Fruit fly (Drosophila melanogaster) whole organism, embryonic: ENCODE measurements around the gene Ret.

Source experiments
- Antp ChIP-seq: fragments of 200-800 bp; sonication (Bioruptor generic); optimal IDR thresholded peaks from 3 replicates; lab custom pipeline; 2016; ENCODE audit warnings: missing biosample characterization, missing genetic modification characterization
- B-H1 ChIP-seq: fragments of 200-800 bp; sonication (Bioruptor generic); IDR thresholded peaks from 3 replicates; pipeline ENCODE4 v1.3.6; 2022; ENCODE audit warnings: missing biosample characterization, missing genetic modification characterization
- BtbVII ChIP-seq: fragments of 200-800 bp; sonication (Bioruptor generic); optimal IDR thresholded peaks from 3 replicates; lab custom pipeline; 2017; ENCODE audit warnings: missing biosample characterization, mild to moderate bottlenecking, missing genetic modification characterization
- CG10209 ChIP-seq: fragments of 200-800 bp; sonication (Bioruptor generic); optimal IDR thresholded peaks from 3 replicates; lab custom pipeline; 2017; ENCODE audit warnings: missing biosample characterization, mild to moderate bottlenecking, missing genetic modification characterization, missing genetic modification reagents
- CG11695 ChIP-seq: fragments of 200-800 bp; sonication (Bioruptor generic); IDR thresholded peaks from 3 replicates; pipeline ENCODE4 v1.3.6; 2022; ENCODE audit warnings: missing biosample characterization, missing genetic modification characterization
- CG12391 ChIP-seq: fragments of 200-800 bp; sonication (Bioruptor generic); optimal IDR thresholded peaks from 3 replicates; lab custom pipeline; 2018; ENCODE audit warnings: missing biosample characterization, mild to moderate bottlenecking, missing genetic modification characterization, moderate library complexity
- CG12769 ChIP-seq: fragments of 200-800 bp; sonication (Bioruptor generic); optimal IDR thresholded peaks from 2 replicates; lab custom pipeline; 2019; ENCODE audit warnings: missing biosample characterization, mild to moderate bottlenecking, missing genetic modification characterization, moderate library complexity
- CG14667 ChIP-seq: fragments of 200-800 bp; sonication (Bioruptor generic); IDR thresholded peaks from 2 replicates; pipeline ENCODE4 v1.3.6; 2022; ENCODE audit warnings: missing biosample characterization, missing genetic modification characterization
- CG14860 ChIP-seq: fragments of 200-800 bp; sonication (Bioruptor generic); IDR thresholded peaks from 3 replicates; pipeline ENCODE4 v1.3.6; 2022; ENCODE audit warnings: missing biosample characterization, missing genetic modification characterization; ENCODE audit not compliant: partially characterized antibody
- CG15514 ChIP-seq: fragments of 200-800 bp; sonication (Bioruptor generic); optimal IDR thresholded peaks from 3 replicates; lab custom pipeline; 2017; ENCODE audit warnings: missing biosample characterization, missing genetic modification characterization, mild to moderate bottlenecking, moderate library complexity, missing genetic modification reagents
- CG1647 ChIP-seq: fragments of 200-800 bp; sonication (Bioruptor generic); optimal IDR thresholded peaks from 3 replicates; lab custom pipeline; 2016; ENCODE audit warnings: missing biosample characterization, missing genetic modification characterization
- CG17361 ChIP-seq: fragments of 200-800 bp; sonication (Bioruptor generic); IDR thresholded peaks from 3 replicates; pipeline ENCODE4 v1.3.6; 2022; ENCODE audit warnings: missing biosample characterization, missing genetic modification characterization
- CG17385 ChIP-seq: fragments of 200-800 bp; sonication (Bioruptor generic); optimal IDR thresholded peaks from 3 replicates; lab custom pipeline; 2018; ENCODE audit warnings: missing biosample characterization, mild to moderate bottlenecking, missing genetic modification characterization
- CG2120 ChIP-seq: fragments of 200-800 bp; sonication (Bioruptor generic); optimal IDR thresholded peaks from 3 replicates; lab custom pipeline; 2016; ENCODE audit warnings: missing biosample characterization, missing genetic modification characterization
- CG32772 ChIP-seq: fragments of 200-800 bp; sonication (Bioruptor generic); IDR thresholded peaks from 2 replicates; pipeline ENCODE4 v1.3.6; 2022; ENCODE audit warnings: missing biosample characterization, missing genetic modification characterization
- CG5245 ChIP-seq: fragments of 200-800 bp; sonication (Bioruptor generic); optimal IDR thresholded peaks from 3 replicates; lab custom pipeline; 2016; ENCODE audit warnings: missing biosample characterization, missing genetic modification characterization
- CG6254 ChIP-seq: fragments of 200-800 bp; sonication (Bioruptor generic); optimal IDR thresholded peaks from 3 replicates; lab custom pipeline; 2017; ENCODE audit warnings: mild to moderate bottlenecking, missing biosample characterization, missing genetic modification reagents, missing genetic modification characterization
- CG7963 ChIP-seq: fragments of 200-800 bp; sonication (Bioruptor generic); IDR thresholded peaks from 3 replicates; pipeline ENCODE4 v1.3.6; 2022; ENCODE audit warnings: missing biosample characterization, missing genetic modification characterization; ENCODE audit not compliant: partially characterized antibody
- CHES-1-like ChIP-seq: fragments of 200-800 bp; sonication (Bioruptor generic); optimal IDR thresholded peaks from 2 replicates; lab custom pipeline; 2016; ENCODE audit warnings: missing biosample characterization, missing genetic modification characterization
- D19B ChIP-seq: fragments of 200-800 bp; sonication (Bioruptor generic); optimal IDR thresholded peaks from 2 replicates; lab custom pipeline; 2017; ENCODE audit warnings: missing biosample characterization, mild to moderate bottlenecking, missing genetic modification characterization
- Drgx ChIP-seq: fragments of 200-800 bp; sonication (Bioruptor generic); IDR thresholded peaks from 2 replicates; pipeline ENCODE4 v1.3.6; 2022; ENCODE audit warnings: missing biosample characterization, missing genetic modification characterization
- E2f2 ChIP-seq: fragments of 200-800 bp; sonication (Bioruptor generic); IDR thresholded peaks from 2 replicates; pipeline ENCODE4 v1.3.6; 2022; ENCODE audit warnings: missing biosample characterization, missing genetic modification characterization
- Ets65A ChIP-seq: fragments of 200-800 bp; sonication (Bioruptor generic); peaks from one replicate; lab custom pipeline; 2016; ENCODE audit warnings: missing biosample characterization, missing genetic modification characterization
- Fer3 ChIP-seq: fragments of 200-800 bp; sonication (Bioruptor generic); optimal IDR thresholded peaks from 2 replicates; lab custom pipeline; 2018; ENCODE audit warnings: missing biosample characterization, mild to moderate bottlenecking, missing genetic modification characterization, moderate library complexity
- Hey ChIP-seq: fragments of 200-800 bp; sonication (Bioruptor generic); optimal IDR thresholded peaks from 3 replicates; lab custom pipeline; 2018; ENCODE audit warnings: missing biosample characterization, mild to moderate bottlenecking, missing genetic modification characterization
- Hr51 ChIP-seq, 2 experiments: fragments of 200-800 bp; sonication (Bioruptor generic); optimal IDR thresholded peaks; 2 replicates in 1 of 2; 3 replicates in 1 of 2; lab custom pipeline; 2016 to 2018; ENCODE audit warnings: missing biosample characterization in 2 of 2, missing genetic modification characterization in 2 of 2, mild to moderate bottlenecking in 1 of 2, moderate library complexity in 1 of 2
- Mad ChIP-seq: fragments of 200-800 bp; sonication (Bioruptor generic); optimal IDR thresholded peaks from 2 replicates; lab custom pipeline; 2016; ENCODE audit warnings: missing biosample characterization, missing genetic modification characterization
- Optix ChIP-seq: fragments of 200-800 bp; sonication (Bioruptor generic); IDR thresholded peaks from 3 replicates; pipeline ENCODE4 v1.3.6; 2022; ENCODE audit warnings: missing biosample characterization, missing genetic modification characterization
- Poxn ChIP-seq: fragments of 200-800 bp; sonication (Bioruptor generic); IDR thresholded peaks from 2 replicates; pipeline ENCODE4 v1.3.6; 2022; ENCODE audit warnings: missing biosample characterization, missing genetic modification characterization
- Sry-δ ChIP-seq: fragments of 200-800 bp; sonication (Bioruptor generic); optimal IDR thresholded peaks from 2 replicates; lab custom pipeline; 2016; ENCODE audit warnings: missing biosample characterization, missing genetic modification characterization
- Ssrp ChIP-seq: fragments of 200-800 bp; sonication (Bioruptor generic); optimal IDR thresholded peaks from 2 replicates; lab custom pipeline; 2018; ENCODE audit warnings: missing biosample characterization, mild to moderate bottlenecking, missing genetic modification characterization, moderate library complexity
- amos ChIP-seq: fragments of 200-800 bp; sonication (Bioruptor generic); IDR thresholded peaks from 2 replicates; pipeline ENCODE4 v1.3.6; 2022; ENCODE audit warnings: missing biosample characterization, missing genetic modification characterization; ENCODE audit not compliant: partially characterized antibody
- bowl ChIP-seq: fragments of 200-800 bp; sonication (Bioruptor generic); IDR thresholded peaks from 2 replicates; pipeline ENCODE4 v1.3.6; 2022; ENCODE audit warnings: missing biosample characterization, missing genetic modification characterization
- bsh ChIP-seq, 2 experiments: fragments of 200-800 bp; sonication (Bioruptor generic); optimal IDR thresholded peaks; 2 replicates each; lab custom pipeline; 2017 to 2018; ENCODE audit warnings: mild to moderate bottlenecking in 2 of 2, missing biosample characterization in 2 of 2, missing genetic modification characterization in 2 of 2, moderate library complexity in 1 of 2
- cad ChIP-seq: fragments of >200 bp; optimal IDR thresholded peaks from 2 replicates; lab custom pipeline; 2017; ENCODE audit warnings: missing biosample characterization, missing genetic modification characterization
- croc ChIP-seq: fragments of 200-800 bp; sonication (Bioruptor generic); conservative IDR thresholded peaks from 3 replicates; pipeline ENCODE4 v1.3.6; 2022; ENCODE audit warnings: missing biosample characterization, missing genetic modification characterization
- danr ChIP-seq: fragments of 200-800 bp; sonication (Bioruptor generic); IDR thresholded peaks from 2 replicates; pipeline ENCODE4 v1.3.6; 2022; ENCODE audit warnings: missing biosample characterization, missing genetic modification characterization
- dpn ChIP-seq, 2 experiments: fragments of 200-800 bp; sonication (Bioruptor generic); optimal IDR thresholded peaks; 3 replicates each; lab custom pipeline; 2016; ENCODE audit warnings: missing biosample characterization in 2 of 2, missing genetic modification characterization in 2 of 2
- gce ChIP-seq: fragments of 200-800 bp; sonication (Bioruptor generic); IDR thresholded peaks from 3 replicates; pipeline ENCODE4 v1.3.6; 2022; ENCODE audit warnings: missing biosample characterization, missing genetic modification characterization
- her ChIP-seq: fragments of 200-800 bp; sonication (Bioruptor generic); optimal IDR thresholded peaks from 2 replicates; lab custom pipeline; 2016; ENCODE audit warnings: missing biosample characterization, missing genetic modification characterization
- hth ChIP-seq: fragments of >200 bp; optimal IDR thresholded peaks from 2 replicates; lab custom pipeline; 2017; ENCODE audit warnings: inconsistent platforms
- lab ChIP-seq: fragments of 200-800 bp; sonication (Bioruptor generic); optimal IDR thresholded peaks from 3 replicates; lab custom pipeline; 2017; ENCODE audit warnings: missing biosample characterization, missing genetic modification characterization, mild to moderate bottlenecking, moderate library complexity, missing genetic modification reagents
- lov ChIP-seq, 2 experiments: fragments of 200-800 bp in 1 of 2; fragments of >200 bp in 1 of 2; sonication (Bioruptor generic) in 1 of 2; IDR thresholded peaks in 1 of 2; optimal IDR thresholded peaks in 1 of 2; 2 replicates in 1 of 2; 3 replicates in 1 of 2; pipeline versions ENCODE4 v1.3.6 to Lab custom; 2017 to 2022; ENCODE audit warnings: missing biosample characterization in 1 of 2, missing genetic modification characterization in 1 of 2
- pho ChIP-seq: fragments of 200-800 bp; sonication (Bioruptor generic); optimal IDR thresholded peaks from 2 replicates; lab custom pipeline; 2016; ENCODE audit warnings: missing biosample characterization, missing genetic modification characterization
- schlank ChIP-seq: fragments of 200-800 bp; sonication (Bioruptor generic); optimal IDR thresholded peaks from 2 replicates; lab custom pipeline; 2018; ENCODE audit warnings: missing biosample characterization, mild to moderate bottlenecking, missing genetic modification characterization
- sd ChIP-seq: fragments of 200-800 bp; sonication (Bioruptor generic); optimal IDR thresholded peaks from 3 replicates; lab custom pipeline; 2018; ENCODE audit warnings: missing biosample characterization, mild to moderate bottlenecking, missing genetic modification characterization, moderate library complexity
- trem ChIP-seq: fragments of 200-800 bp; optimal IDR thresholded peaks from 3 replicates; lab custom pipeline; 2019; ENCODE audit warnings: missing biosample characterization, mild to moderate bottlenecking, missing genetic modification characterization, moderate library complexity
- wek ChIP-seq: fragments of 200-800 bp; sonication (Bioruptor generic); optimal IDR thresholded peaks from 3 replicates; lab custom pipeline; 2018; ENCODE audit warnings: missing biosample characterization, mild to moderate bottlenecking, missing genetic modification characterization, moderate library complexity

Gene Ret

DNA sequence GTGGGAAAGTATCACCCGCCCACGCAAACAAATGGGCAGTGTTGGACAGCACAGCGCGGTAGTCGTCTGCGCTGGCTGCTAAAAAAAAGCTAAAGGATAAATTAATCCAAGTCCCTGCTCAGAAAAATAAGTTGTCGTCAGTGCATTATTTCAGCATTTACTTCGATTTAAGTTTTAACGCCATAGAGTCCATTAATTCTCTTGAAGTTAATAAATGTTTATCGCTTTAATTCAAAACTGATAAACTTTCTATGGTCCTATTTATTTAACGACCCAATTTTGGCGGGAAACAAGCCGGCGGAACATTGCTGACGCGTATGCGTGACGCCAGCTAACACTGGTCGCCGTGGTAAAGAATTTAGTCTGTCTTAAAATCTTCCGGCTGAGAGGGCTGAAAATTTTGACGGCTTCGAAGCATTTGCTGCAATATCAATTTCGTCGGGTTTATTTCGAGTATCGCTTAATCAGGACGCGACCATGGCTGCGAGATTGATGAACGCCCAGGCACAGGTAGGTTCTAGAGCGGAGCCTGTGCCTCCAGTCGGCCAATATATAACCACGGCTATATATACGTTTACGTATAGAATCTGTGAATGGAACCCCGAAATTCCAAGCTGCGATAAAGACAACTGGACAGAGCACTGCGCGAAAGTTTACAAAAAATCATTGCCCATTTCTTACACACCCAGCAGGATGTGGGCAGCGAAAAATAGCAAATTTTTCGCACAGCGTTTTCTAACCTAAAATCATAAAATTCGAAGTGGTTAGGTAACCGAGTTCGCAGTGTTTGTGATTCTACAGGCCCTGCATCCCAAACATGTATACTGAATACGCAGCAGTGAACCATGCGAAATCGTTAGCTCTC is 30.0 kb downstream of the Ret start, which contains the start of the genes mAcon1, CG43345 and CG43346 (continued):
- no peak for TF ChIP-seq lab
- peak; percentile 7 for TF ChIP-seq CG5245 (GFP tag; lab: Kevin White, UChicago)
- 0 out of 2 replicates have a peak, but pooled peaks have one; percentile 33 for TF ChIP-seq CG32772 (GFP tag; lab: Robert Waterston, UW)
- TF ChIP-seq CG1647 (GFP tag; lab: Kevin White, UChicago), result peak; percentile 70
- TF ChIP-seq cad (GFP tag; lab: Kevin White, UChicago), result no peak
- TF ChIP-seq CG12391 (tag; lab: Kevin White, UChicago), result peak; percentile 82
- TF ChIP-seq Sry-δ (GFP tag; lab: Kevin White, UChicago), result peak; percentile 67
- peak; percentile 93 for TF ChIP-seq CG2120 (GFP tag; lab: Kevin White, UChicago)
- peak; percentile 66; the same call in 1 of the 2 replicates for TF ChIP-seq danr (GFP tag; lab: Robert Waterston, UW)
- TF ChIP-seq CG17385 (GFP tag; lab: Kevin White, UChicago), result peak; percentile 75
- TF ChIP-seq Ssrp, result peak; percentile 70
- peak; percentile 76 for TF ChIP-seq schlank (tag; lab: Kevin White, UChicago)
- no peak; the same call in 2 of the 3 replicates for TF ChIP-seq CG17361 (GFP tag; lab: Robert Waterston, UW)
- TF ChIP-seq Hey (tag; lab: Kevin White, UChicago), result no peak
- peak in 1 of 2 experiments; percentile 87 for TF ChIP-seq Hr51 (GFP tag; optimal IDR thresholded peaks at IDR 0.05; lab: Kevin White, UChicago)
- no peak for TF ChIP-seq bowl (GFP tag; lab: Robert Waterston, UW)
- peak; percentile 79 for TF ChIP-seq trem (tag; lab: Kevin White, UChicago)
- no peak for TF ChIP-seq CG11695 (GFP tag; lab: Robert Waterston, UW)
- peak; percentile 87 for TF ChIP-seq CHES-1-like
- peak; percentile 80 for TF ChIP-seq CG10209 (GFP tag; lab: Kevin White, UChicago)
- no peak for TF ChIP-seq wek (GFP tag; lab: Kevin White, UChicago)
- no peak for TF ChIP-seq CG12769 (tag; lab: Kevin White, UChicago)
- TF ChIP-seq croc (GFP tag; lab: Robert Waterston, UW), result peak; percentile 64
- no peak for TF ChIP-seq Poxn
- no peak for TF ChIP-seq CG14860 (GFP tag; lab: Robert Waterston, UW)
- peak; percentile 24 for TF ChIP-seq CG6254 (GFP tag; lab: Kevin White, UChicago)
- TF ChIP-seq B-H1, result peak; percentile 41; the same call in 1 of the 3 replicates
- TF ChIP-seq CG15514 (GFP tag; lab: Kevin White, UChicago), result peak; percentile 80
- 0 out of 3 replicates have a peak, but pooled peaks have one; percentile 20 for TF ChIP-seq Optix (GFP tag; lab: Robert Waterston, UW)
- TF ChIP-seq lov (optimal IDR thresholded peaks at IDR 0.05; lab: Kevin White, UChicago), result no peak
- no peak for TF ChIP-seq lov (GFP tag; IDR thresholded peaks at IDR 0.05; lab: Robert Waterston, UW)
- peak; percentile 54 for TF ChIP-seq BtbVII (GFP tag; lab: Kevin White, UChicago)
- TF ChIP-seq dpn (GFP tag; optimal IDR thresholded peaks at IDR 0.05; lab: Kevin White, UChicago), result peak; percentile 80 to 91
- peak; percentile 66 for TF ChIP-seq D19B (GFP tag; lab: Kevin White, UChicago)
- TF ChIP-seq Mad (GFP tag; lab: Kevin White, UChicago), result peak; percentile 88
- TF ChIP-seq bsh (GFP tag; optimal IDR thresholded peaks at IDR 0.05; lab: Kevin White, UChicago), result peak; percentile 19 to 59
- TF ChIP-seq sd (tag; lab: Kevin White, UChicago), result no peak
- peak; percentile 62 for TF ChIP-seq Fer3 (tag; lab: Kevin White, UChicago)
- TF ChIP-seq gce (GFP tag; lab: Robert Waterston, UW), result no peak
- peak; percentile 84 for TF ChIP-seq her (GFP tag; lab: Kevin White, UChicago)
- peak; percentile 47; the same call in 1 of the 2 replicates for TF ChIP-seq Drgx (GFP tag; lab: Robert Waterston, UW)
- peak; percentile 87 for TF ChIP-seq Antp (GFP tag; lab: Kevin White, UChicago)
- no peak for TF ChIP-seq amos
- peak; percentile 94 for TF ChIP-seq pho
- TF ChIP-seq CG14667 (GFP tag; lab: Robert Waterston, UW), result 0 out of 2 replicates have a peak, but pooled peaks have one; percentile 39
- TF ChIP-seq Ets65A (GFP tag; lab: Kevin White, UChicago), result peak; percentile 99
- no peak for TF ChIP-seq CG7963 (GFP tag; lab: Robert Waterston, UW)
- no peak for TF ChIP-seq hth (lab: Kevin White, UChicago)
- peak; percentile 82 for TF ChIP-seq E2f2 (GFP tag; lab: Robert Waterston, UW)
